Fruit fly (Drosophila melanogaster): Measurements from ENCODE around the gene eff.

DNA sequence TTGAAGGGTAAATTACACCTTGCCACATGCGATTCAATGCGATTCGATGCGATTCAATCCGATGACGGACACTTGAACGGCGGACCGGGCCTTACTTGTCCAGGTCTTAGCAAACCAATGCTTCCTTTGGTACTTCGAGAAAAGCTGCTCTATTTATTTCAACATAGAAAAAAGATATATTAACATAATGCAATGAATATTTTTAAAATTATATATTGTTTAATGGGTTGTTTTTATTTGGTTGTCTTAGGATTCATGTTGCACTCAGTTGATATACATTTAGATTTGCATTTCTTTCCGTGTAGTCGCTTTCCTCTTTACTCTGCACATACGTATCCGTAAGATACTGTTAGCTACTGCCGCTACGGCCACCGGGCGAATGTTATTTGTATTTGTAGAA lies 17.2 kb upstream of the eff start:
- no peak for TF ChIP-seq CG8478 (optimal IDR thresholded peaks at IDR 0.05)
- no peak for TF ChIP-seq CTCF (optimal IDR thresholded peaks at IDR 0.05)
